Fruit fly (Drosophila melanogaster) ovary, adult (tissue): ENCODE data around the gene Art2.

Experiments used
- CG17801 ChIP-seq: fragments of 200-800 bp; optimal IDR thresholded peaks from 2 replicates; lab custom pipeline; 2019; ENCODE audit warnings: missing biosample characterization, mild to moderate bottlenecking, missing genetic modification characterization, moderate library complexity; ENCODE audit not compliant: partially characterized antibody

Art2 gene

dm6 chr2L:4252832-4253473 is 28.2 kb downstream of the Art2 start:
- no peak for TF ChIP-seq CG17801 (GFP tag; lab: Kevin White, UChicago)

dm6 chr2L:4248314-4248713 is 32.8 kb downstream of the Art2 start:
- no peak for TF ChIP-seq CG17801 (GFP tag; lab: Kevin White, UChicago)

- no peak for TF ChIP-seq CG17801 (GFP tag; lab: Kevin White, UChicago)
Measured at dm6 chr2L:4246376-4246775, 34.7 kb downstream of the Art2 start.

dm6 chr2L:4241513-4241912 is 39.6 kb downstream of the Art2 start:
- no peak for TF ChIP-seq CG17801 (GFP tag; lab: Kevin White, UChicago)

- no peak for TF ChIP-seq CG17801 (GFP tag; lab: Kevin White, UChicago)
Measured at dm6 chr2L:4230562-4230961, 50.6 kb downstream of the Art2 start.
